Fruit fly (Drosophila melanogaster) whole organism, embryonic: ENCODE measurements around the gene SREBP.

ENCODE experiments used
- Blimp-1 ChIP-seq: fragments of 200-800 bp; sonication (Bioruptor generic); optimal IDR thresholded peaks from 3 replicates; lab custom pipeline; 2018; ENCODE audit warnings: missing biosample characterization, missing genetic modification characterization, mild to moderate bottlenecking, moderate library complexity, missing genetic modification reagents
- CG1024 ChIP-seq: fragments of 200-800 bp; sonication (Bioruptor generic); IDR thresholded peaks from 2 replicates; pipeline ENCODE4 v1.3.6; 2022; ENCODE audit warnings: missing biosample characterization, missing genetic modification characterization
- CG10274 ChIP-seq: fragments of 200-800 bp; sonication (Bioruptor generic); optimal IDR thresholded peaks from 3 replicates; lab custom pipeline; 2017; ENCODE audit warnings: missing biosample characterization, mild to moderate bottlenecking, missing genetic modification characterization
- CG10431 ChIP-seq: fragments of 200-800 bp; sonication (Bioruptor generic); optimal IDR thresholded peaks from 3 replicates; lab custom pipeline; 2018; ENCODE audit warnings: missing biosample characterization, mild to moderate bottlenecking, missing genetic modification characterization
- CG11504 ChIP-seq: fragments of 200-800 bp; sonication (Bioruptor generic); optimal IDR thresholded peaks from 3 replicates; lab custom pipeline; 2019; ENCODE audit warnings: missing biosample characterization, mild to moderate bottlenecking, missing genetic modification characterization, moderate library complexity
- CG13775 ChIP-seq: fragments of 200-800 bp; sonication (Bioruptor generic); optimal IDR thresholded peaks from 3 replicates; lab custom pipeline; 2017; ENCODE audit warnings: missing biosample characterization, mild to moderate bottlenecking, missing genetic modification characterization
- CG14050 ChIP-seq: fragments of 200-800 bp; sonication (Bioruptor generic); IDR thresholded peaks from 3 replicates; pipeline ENCODE4 v1.3.6; 2022; ENCODE audit warnings: missing biosample characterization, missing genetic modification characterization
- CG15696 ChIP-seq: fragments of 200-800 bp; sonication (Bioruptor generic); optimal IDR thresholded peaks from 2 replicates; lab custom pipeline; 2019; ENCODE audit warnings: missing biosample characterization, mild to moderate bottlenecking, missing genetic modification characterization, moderate library complexity
- CG1647 ChIP-seq: fragments of 200-800 bp; sonication (Bioruptor generic); optimal IDR thresholded peaks from 3 replicates; lab custom pipeline; 2016; ENCODE audit warnings: missing biosample characterization, missing genetic modification characterization
- CG17385 ChIP-seq: fragments of 200-800 bp; sonication (Bioruptor generic); optimal IDR thresholded peaks from 3 replicates; lab custom pipeline; 2018; ENCODE audit warnings: missing biosample characterization, mild to moderate bottlenecking, missing genetic modification characterization
- CG17802 ChIP-seq: fragments of 200-800 bp; sonication (Bioruptor generic); optimal IDR thresholded peaks from 2 replicates; lab custom pipeline; 2018; ENCODE audit warnings: missing biosample characterization, mild to moderate bottlenecking, missing genetic modification characterization, moderate library complexity
- CG18011 ChIP-seq: fragments of 200-800 bp; sonication (Bioruptor generic); optimal IDR thresholded peaks from 2 replicates; lab custom pipeline; 2017; ENCODE audit warnings: missing biosample characterization, missing genetic modification characterization, mild to moderate bottlenecking, moderate library complexity, missing genotype
- CG18619 ChIP-seq: fragments of 200-800 bp; sonication (Bioruptor generic); optimal IDR thresholded peaks from 3 replicates; lab custom pipeline; 2017; ENCODE audit warnings: missing biosample characterization, mild to moderate bottlenecking, missing genetic modification characterization
- CG2712 ChIP-seq: fragments of 200-800 bp; optimal IDR thresholded peaks from 3 replicates; lab custom pipeline; 2019; ENCODE audit warnings: missing biosample characterization, mild to moderate bottlenecking, missing genetic modification characterization, moderate library complexity
- CG3065 ChIP-seq: fragments of 200-800 bp; sonication (Bioruptor generic); optimal IDR thresholded peaks from 2 replicates; lab custom pipeline; 2016; ENCODE audit warnings: missing biosample characterization, missing genetic modification characterization
- CG31224 ChIP-seq: fragments of 200-800 bp; sonication (Bioruptor generic); IDR thresholded peaks from 2 replicates; pipeline ENCODE4 v1.3.6; 2022; ENCODE audit warnings: missing biosample characterization, missing genetic modification characterization
- CG31365 ChIP-seq: fragments of 200-800 bp; sonication (Bioruptor generic); optimal IDR thresholded peaks from 2 replicates; lab custom pipeline; 2018; ENCODE audit warnings: missing biosample characterization, mild to moderate bottlenecking, missing genetic modification characterization
- CG31388 ChIP-seq: fragments of 200-800 bp; sonication (Bioruptor generic); optimal IDR thresholded peaks from 2 replicates; lab custom pipeline; 2016; ENCODE audit warnings: missing biosample characterization, missing genetic modification characterization
- CG34376 ChIP-seq: fragments of 200-800 bp; sonication (Bioruptor generic); optimal IDR thresholded peaks from 2 replicates; lab custom pipeline; 2018; ENCODE audit warnings: missing biosample characterization, mild to moderate bottlenecking, missing genetic modification characterization
- CG4820 ChIP-seq: fragments of 200-800 bp; sonication (Bioruptor generic); optimal IDR thresholded peaks from 3 replicates; lab custom pipeline; 2016; ENCODE audit warnings: missing biosample characterization, missing genetic modification characterization
- CG5245 ChIP-seq: fragments of 200-800 bp; sonication (Bioruptor generic); optimal IDR thresholded peaks from 3 replicates; lab custom pipeline; 2016; ENCODE audit warnings: missing biosample characterization, missing genetic modification characterization
- CG8478 ChIP-seq: fragments of >200 bp; optimal IDR thresholded peaks from 2 replicates; lab custom pipeline; 2018
- CG8924 ChIP-seq: fragments of 200-800 bp; optimal IDR thresholded peaks from 3 replicates; lab custom pipeline; 2019; ENCODE audit warnings: missing biosample characterization, mild to moderate bottlenecking, missing genetic modification characterization, moderate library complexity
- CG9797 ChIP-seq: fragments of 200-800 bp; sonication (Bioruptor generic); optimal IDR thresholded peaks from 3 replicates; lab custom pipeline; 2018; ENCODE audit warnings: missing biosample characterization, mild to moderate bottlenecking, missing genetic modification characterization
- CkIIα-i1 ChIP-seq: fragments of 200-800 bp; sonication (Bioruptor generic); IDR thresholded peaks from 2 replicates; pipeline ENCODE4 v1.3.6; 2022; ENCODE audit warnings: missing biosample characterization, missing genetic modification characterization
- Doc3 ChIP-seq: fragments of 200-800 bp; sonication (Bioruptor generic); IDR thresholded peaks from 3 replicates; pipeline ENCODE4 v1.3.6; 2022; ENCODE audit warnings: missing biosample characterization, missing genetic modification characterization; ENCODE audit not compliant: partially characterized antibody
- Eip74EF ChIP-seq, 2 experiments: fragments of 200-800 bp in 1 of 2; fragments of >200 bp in 1 of 2; sonication (Bioruptor generic) in 1 of 2; optimal IDR thresholded peaks; 2 replicates each; lab custom pipeline; 2017 to 2019; ENCODE audit warnings: missing biosample characterization in 2 of 2, missing genetic modification characterization in 2 of 2, mild to moderate bottlenecking in 1 of 2, moderate library complexity in 1 of 2
- Ets65A ChIP-seq: fragments of 200-800 bp; sonication (Bioruptor generic); peaks from one replicate; lab custom pipeline; 2016; ENCODE audit warnings: missing biosample characterization, missing genetic modification characterization
- GATAe ChIP-seq: fragments of 200-800 bp; sonication (Bioruptor generic); conservative IDR thresholded peaks from 2 replicates; pipeline ENCODE4 v1.3.6; 2022; ENCODE audit warnings: missing biosample characterization, missing genetic modification characterization
- Hr3 ChIP-seq: fragments of 200-800 bp; sonication (Bioruptor generic); optimal IDR thresholded peaks from 3 replicates; lab custom pipeline; 2016; ENCODE audit warnings: missing biosample characterization, missing genetic modification characterization
- Hsf ChIP-seq: fragments of 200-800 bp; sonication (Bioruptor generic); optimal IDR thresholded peaks from 3 replicates; lab custom pipeline; 2016; ENCODE audit warnings: missing biosample characterization, missing genetic modification characterization
- Nf-YC ChIP-seq: fragments of 200-800 bp; optimal IDR thresholded peaks from 3 replicates; lab custom pipeline; 2019; ENCODE audit warnings: missing biosample characterization, mild to moderate bottlenecking, missing genetic modification characterization, moderate library complexity
- Optix ChIP-seq: fragments of 200-800 bp; sonication (Bioruptor generic); IDR thresholded peaks from 3 replicates; pipeline ENCODE4 v1.3.6; 2022; ENCODE audit warnings: missing biosample characterization, missing genetic modification characterization
- Scr ChIP-seq: fragments of 200-800 bp; sonication (Bioruptor generic); IDR thresholded peaks from 2 replicates; pipeline ENCODE4 v1.3.6; 2022; ENCODE audit warnings: missing biosample characterization, missing genetic modification characterization; ENCODE audit not compliant: partially characterized antibody
- Trl ChIP-seq, 3 experiments: fragments of >200 bp in 2 of 3; fragments of 200-800 bp in 1 of 3; sonication (Bioruptor generic) in 1 of 3; optimal IDR thresholded peaks; 2 replicates in 1 of 3; 3 replicates in 2 of 3; lab custom pipeline; 2016 to 2017; ENCODE audit warnings: missing biosample characterization in 1 of 3, missing genetic modification characterization in 1 of 3
- abd-A ChIP-seq: fragments of 200-800 bp; sonication (Bioruptor generic); optimal IDR thresholded peaks from 3 replicates; lab custom pipeline; 2019; ENCODE audit warnings: missing biosample characterization, mild to moderate bottlenecking, missing genetic modification characterization, moderate library complexity
- ara ChIP-seq: fragments of 200-800 bp; sonication (Bioruptor generic); IDR thresholded peaks from 2 replicates; pipeline ENCODE4 v1.3.6; 2022; ENCODE audit warnings: missing biosample characterization, missing genetic modification characterization
- ash1 ChIP-seq: fragments of 200-800 bp; sonication (Bioruptor generic); optimal IDR thresholded peaks from 2 replicates; lab custom pipeline; 2018; ENCODE audit warnings: missing biosample characterization, mild to moderate bottlenecking, missing genetic modification characterization
- bbx ChIP-seq: fragments of 200-800 bp; sonication (Bioruptor generic); IDR thresholded peaks from 2 replicates; pipeline ENCODE4 v1.3.6; 2022; ENCODE audit warnings: missing biosample characterization, missing genetic modification characterization; ENCODE audit not compliant: partially characterized antibody
- bcd ChIP-seq: fragments of 200-800 bp; sonication (Bioruptor generic); optimal IDR thresholded peaks from 2 replicates; lab custom pipeline; 2017; ENCODE audit warnings: missing biosample characterization, mild to moderate bottlenecking, missing genetic modification characterization
- bigmax ChIP-seq: fragments of 200-800 bp; sonication (Bioruptor generic); optimal IDR thresholded peaks from 2 replicates; lab custom pipeline; 2018; ENCODE audit warnings: missing biosample characterization, mild to moderate bottlenecking, missing genetic modification characterization
- cad ChIP-seq: fragments of >200 bp; optimal IDR thresholded peaks from 2 replicates; lab custom pipeline; 2017; ENCODE audit warnings: missing biosample characterization, missing genetic modification characterization
- dimm ChIP-seq: fragments of 200-800 bp; sonication (Bioruptor generic); IDR thresholded peaks from 2 replicates; pipeline ENCODE4 v1.3.6; 2022; ENCODE audit warnings: missing biosample characterization, missing genetic modification characterization
- gce ChIP-seq: fragments of 200-800 bp; sonication (Bioruptor generic); IDR thresholded peaks from 3 replicates; pipeline ENCODE4 v1.3.6; 2022; ENCODE audit warnings: missing biosample characterization, missing genetic modification characterization
- insv ChIP-seq, 2 experiments: fragments of 200-800 bp; sonication (Bioruptor generic); optimal IDR thresholded peaks; 3 replicates each; lab custom pipeline; 2016 to 2018; ENCODE audit warnings: missing biosample characterization in 2 of 2, missing genetic modification characterization in 2 of 2
- ranshi ChIP-seq: fragments of 200-800 bp; sonication (Bioruptor generic); IDR thresholded peaks from 2 replicates; pipeline ENCODE4 v1.3.6; 2022; ENCODE audit warnings: missing biosample characterization, missing genetic modification characterization
- sc ChIP-seq, 3 experiments: fragments of >200 bp in 2 of 3; fragments of 200-800 bp in 1 of 3; sonication (Bioruptor generic) in 1 of 3; optimal IDR thresholded peaks; 2 replicates in 2 of 3; 3 replicates in 1 of 3; lab custom pipeline; 2017; ENCODE audit warnings: mild to moderate bottlenecking in 1 of 3, missing biosample characterization in 1 of 3, missing genetic modification characterization in 1 of 3, missing genetic modification reagents in 1 of 3
- slp2 ChIP-seq: fragments of 200-800 bp; sonication (Bioruptor generic); optimal IDR thresholded peaks from 2 replicates; lab custom pipeline; 2016; ENCODE audit warnings: missing biosample characterization, missing genetic modification characterization
- trem ChIP-seq: fragments of 200-800 bp; optimal IDR thresholded peaks from 3 replicates; lab custom pipeline; 2019; ENCODE audit warnings: missing biosample characterization, mild to moderate bottlenecking, missing genetic modification characterization, moderate library complexity
- trh ChIP-seq: fragments of 200-800 bp; sonication (Bioruptor generic); optimal IDR thresholded peaks from 2 replicates; lab custom pipeline; 2016; ENCODE audit warnings: missing biosample characterization, missing genetic modification characterization
- usp ChIP-seq: fragments of >200 bp; optimal IDR thresholded peaks from 2 replicates; lab custom pipeline; 2017; ENCODE audit warnings: missing biosample characterization, missing genetic modification characterization

Gene SREBP

DNA sequence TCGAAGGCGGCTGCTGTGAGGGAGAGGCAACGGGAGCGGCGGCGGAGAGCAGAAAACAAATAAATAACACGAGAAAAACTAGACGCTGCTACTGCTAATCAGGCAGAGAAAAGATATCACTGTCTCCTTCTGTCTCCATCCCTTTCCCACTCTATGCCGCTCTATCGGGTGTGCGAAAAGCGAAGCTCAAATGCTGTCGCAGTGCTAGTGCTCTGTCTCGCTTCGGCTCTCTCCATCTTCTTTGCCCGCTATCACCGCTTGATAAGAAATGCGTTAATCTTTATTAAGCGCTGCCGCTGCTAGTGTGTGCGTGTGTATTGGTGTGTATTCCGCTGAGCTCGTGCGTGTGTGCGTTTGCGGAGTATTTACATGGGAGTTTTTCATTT is 2.1 kb upstream of the SREBP start (continued):
- no peak for TF ChIP-seq trem (tag; lab: Kevin White, UChicago)
- TF ChIP-seq bcd (GFP tag; lab: Kevin White, UChicago): no peak
- TF ChIP-seq CG8924: peak; percentile 12
- no peak for TF ChIP-seq CG10274
- TF ChIP-seq CG9797 (GFP tag; lab: Kevin White, UChicago): no peak
- TF ChIP-seq bigmax (GFP tag; lab: Kevin White, UChicago): no peak
- TF ChIP-seq CG14050 (GFP tag; lab: Robert Waterston, UW): no peak
- TF ChIP-seq CG13775: no peak
- TF ChIP-seq bbx (GFP tag; lab: Robert Waterston, UW): no peak
- TF ChIP-seq CG31388 (GFP tag; lab: Kevin White, UChicago): no peak
- TF ChIP-seq CG1024 (GFP tag; lab: Robert Waterston, UW): no peak
- TF ChIP-seq Optix (GFP tag; lab: Robert Waterston, UW): no peak
- TF ChIP-seq abd-A: peak; percentile 95
- TF ChIP-seq ash1 (GFP tag; lab: Kevin White, UChicago): no peak
- no peak for TF ChIP-seq CkIIα-i1 (GFP tag; lab: Robert Waterston, UW)
- no peak for TF ChIP-seq CG5245 (GFP tag; lab: Kevin White, UChicago)
- no peak for TF ChIP-seq Blimp-1 (GFP tag; lab: Kevin White, UChicago)
- no peak for TF ChIP-seq dimm
- no peak for TF ChIP-seq CG11504 (tag; lab: Kevin White, UChicago)
- no peak for TF ChIP-seq CG1647 (GFP tag; lab: Kevin White, UChicago)
- TF ChIP-seq CG31365 (tag; lab: Kevin White, UChicago): peak; percentile 18
- TF ChIP-seq gce (GFP tag; lab: Robert Waterston, UW): no peak
- TF ChIP-seq CG3065: no peak
- TF ChIP-seq Doc3 (GFP tag; lab: Robert Waterston, UW): no peak
- TF ChIP-seq ranshi (GFP tag; lab: Robert Waterston, UW): no peak
- peak; percentile 15 for TF ChIP-seq CG17385 (GFP tag; lab: Kevin White, UChicago)
- TF ChIP-seq GATAe (GFP tag; lab: Robert Waterston, UW): peak; percentile 95
- no peak for TF ChIP-seq CG15696
- TF ChIP-seq Ets65A (GFP tag; lab: Kevin White, UChicago): no peak
- TF ChIP-seq CG10431 (GFP tag; lab: Kevin White, UChicago): peak; percentile 92
- TF ChIP-seq cad (GFP tag; lab: Kevin White, UChicago): peak; percentile 53
- TF ChIP-seq slp2 (GFP tag; lab: Kevin White, UChicago): no peak
- TF ChIP-seq Trl (optimal IDR thresholded peaks at IDR 0.05; lab: Kevin White, UChicago): peak; percentile 33 to 85
- no peak for TF ChIP-seq Trl (GFP tag; optimal IDR thresholded peaks at IDR 0.05; lab: Kevin White, UChicago)
- TF ChIP-seq usp: no peak
- TF ChIP-seq Scr: peak; percentile 44
- no peak for TF ChIP-seq insv (GFP tag; optimal IDR thresholded peaks at IDR 0.05; lab: Kevin White, UChicago)
- TF ChIP-seq Nf-YC (tag; lab: Kevin White, UChicago): no peak
- no peak for TF ChIP-seq CG31224 (GFP tag; lab: Robert Waterston, UW)
- TF ChIP-seq CG8478 (lab: Kevin White, UChicago): no peak
- TF ChIP-seq Hsf: no peak
- no peak for TF ChIP-seq Hr3 (GFP tag; lab: Kevin White, UChicago)
- peak; percentile 98 for TF ChIP-seq CG34376 (GFP tag; lab: Kevin White, UChicago)
- TF ChIP-seq Eip74EF (GFP tag; optimal IDR thresholded peaks at IDR 0.05; lab: Kevin White, UChicago): peak in 1 of 2 experiments; percentile 27
- no peak for TF ChIP-seq CG2712 (tag; lab: Kevin White, UChicago)
- no peak for TF ChIP-seq sc (optimal IDR thresholded peaks at IDR 0.05; lab: Kevin White, UChicago)
- no peak for TF ChIP-seq sc (GFP tag; optimal IDR thresholded peaks at IDR 0.05; lab: Kevin White, UChicago)
- TF ChIP-seq CG18619 (GFP tag; lab: Kevin White, UChicago): no peak
- TF ChIP-seq CG18011 (GFP tag; lab: Kevin White, UChicago): no peak
- TF ChIP-seq ara (GFP tag; lab: Robert Waterston, UW): no peak
- no peak for TF ChIP-seq CG17802 (tag; lab: Kevin White, UChicago)
- TF ChIP-seq trh (GFP tag; lab: Kevin White, UChicago): no peak
- no peak for TF ChIP-seq CG4820 (GFP tag; lab: Kevin White, UChicago)
